Fruit fly (Drosophila melanogaster) whole organism, larva: ENCODE data around the gene CG31445.

ENCODE experiments used
- noc ChIP-seq: fragments of 200-800 bp; sonication (Bioruptor generic); optimal IDR thresholded peaks from 3 replicates; lab custom pipeline; 2019; ENCODE audit warnings: missing biosample characterization, mild to moderate bottlenecking, missing genetic modification characterization, moderate library complexity

The CG31445 gene

DNA sequence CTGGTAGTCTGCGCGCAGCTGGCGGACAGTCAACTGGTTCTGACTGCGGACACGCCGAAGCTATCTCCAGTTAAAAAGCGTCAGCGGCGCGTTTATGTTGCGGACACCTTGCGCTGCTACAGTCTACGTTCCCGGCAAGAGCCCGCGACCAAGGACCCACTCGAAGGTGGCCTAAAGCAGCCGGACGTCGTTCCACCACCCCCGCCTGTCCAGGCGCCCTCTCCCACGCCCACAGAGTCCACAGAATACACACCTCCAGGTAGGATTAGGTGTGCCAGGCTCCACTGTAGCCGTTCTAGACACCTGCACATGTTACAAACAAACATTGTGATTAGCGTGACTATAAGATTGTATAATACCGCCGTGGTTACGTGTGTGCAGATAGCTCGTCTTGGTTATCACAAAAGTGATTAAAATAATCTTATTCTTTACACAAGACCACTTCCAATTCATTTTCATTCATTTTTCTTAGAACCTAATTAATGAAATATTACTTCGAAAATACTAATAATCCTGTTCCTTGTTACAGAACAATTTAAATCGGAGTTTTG is 14.0 kb downstream of the CG31445 start:
- peak; percentile 18 for TF ChIP-seq noc (tag; lab: Kevin White, UChicago)

- no peak for TF ChIP-seq noc (tag; lab: Kevin White, UChicago)
These were observed 14.7 kb downstream of the CG31445 start for dm6 chr3R:29229958-29230357.

DNA sequence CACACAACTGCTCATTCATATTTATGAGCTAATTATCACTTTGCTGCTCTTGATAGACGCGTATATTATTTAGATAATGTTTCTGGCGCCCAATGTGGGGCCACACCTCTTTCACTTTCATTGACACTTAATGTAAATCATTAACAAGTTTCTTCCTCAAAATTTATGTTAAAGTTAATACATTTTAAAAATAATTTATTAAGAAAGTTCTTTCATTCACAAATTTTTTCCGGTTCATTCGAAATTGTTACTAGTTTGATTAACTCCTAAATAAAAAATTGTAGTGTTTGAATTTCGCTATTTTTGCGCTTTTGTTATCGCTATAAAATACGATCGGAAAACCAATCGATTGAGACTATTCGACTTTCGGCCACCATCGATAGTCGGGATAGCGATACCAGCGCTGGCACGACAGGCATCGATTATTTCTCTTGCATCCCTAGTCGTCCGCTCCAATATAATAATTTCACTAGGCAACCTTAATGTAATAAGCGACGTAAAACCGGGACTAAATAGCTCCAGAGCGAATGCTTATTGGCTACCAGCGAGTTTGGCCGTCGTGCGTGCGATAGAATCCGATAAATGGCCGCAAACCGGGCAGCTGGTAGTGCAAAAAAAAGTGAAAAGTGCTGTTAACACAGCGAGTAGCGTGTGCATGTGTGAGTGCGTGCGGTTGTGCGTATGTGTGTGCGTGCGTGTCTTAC is 15.7 kb downstream of the CG31445 start, which contains the start of gene Usp1:
Usp1 (plus strand) TSS at position 417 of the 704 bp plus-strand sequence.
- peak; percentile 3 for TF ChIP-seq noc (tag; lab: Kevin White, UChicago)

DNA sequence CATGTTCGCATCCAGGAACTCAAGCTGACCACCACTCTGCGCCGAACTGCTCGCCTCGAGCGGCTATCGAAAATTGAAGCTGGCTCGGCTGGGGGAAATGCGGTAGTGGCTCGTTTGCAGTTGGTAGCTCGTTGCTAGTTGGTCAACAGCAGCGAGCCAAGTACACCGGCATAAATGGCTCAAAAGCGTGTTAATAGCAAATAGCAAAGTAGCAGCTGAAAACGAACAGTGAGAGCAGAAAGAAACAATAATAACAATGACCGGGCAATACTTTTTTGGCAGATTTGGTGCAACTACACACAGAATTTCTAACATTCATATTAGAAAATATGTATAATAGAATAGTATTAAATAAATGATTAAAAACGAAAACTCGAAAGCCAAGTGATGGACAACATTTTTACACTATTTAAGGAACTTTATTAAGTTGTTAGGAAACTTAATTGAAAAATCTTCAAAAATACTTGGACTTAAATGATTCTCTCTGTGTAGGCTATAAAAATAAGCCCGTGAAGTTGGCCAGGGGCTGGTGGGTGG is 16.9 kb downstream of the CG31445 start, which contains the start of gene CG14507:
CG14507 (minus strand) TSS at position 51 of the 537 bp plus-strand sequence.
- no peak for TF ChIP-seq noc (tag; lab: Kevin White, UChicago)

DNA sequence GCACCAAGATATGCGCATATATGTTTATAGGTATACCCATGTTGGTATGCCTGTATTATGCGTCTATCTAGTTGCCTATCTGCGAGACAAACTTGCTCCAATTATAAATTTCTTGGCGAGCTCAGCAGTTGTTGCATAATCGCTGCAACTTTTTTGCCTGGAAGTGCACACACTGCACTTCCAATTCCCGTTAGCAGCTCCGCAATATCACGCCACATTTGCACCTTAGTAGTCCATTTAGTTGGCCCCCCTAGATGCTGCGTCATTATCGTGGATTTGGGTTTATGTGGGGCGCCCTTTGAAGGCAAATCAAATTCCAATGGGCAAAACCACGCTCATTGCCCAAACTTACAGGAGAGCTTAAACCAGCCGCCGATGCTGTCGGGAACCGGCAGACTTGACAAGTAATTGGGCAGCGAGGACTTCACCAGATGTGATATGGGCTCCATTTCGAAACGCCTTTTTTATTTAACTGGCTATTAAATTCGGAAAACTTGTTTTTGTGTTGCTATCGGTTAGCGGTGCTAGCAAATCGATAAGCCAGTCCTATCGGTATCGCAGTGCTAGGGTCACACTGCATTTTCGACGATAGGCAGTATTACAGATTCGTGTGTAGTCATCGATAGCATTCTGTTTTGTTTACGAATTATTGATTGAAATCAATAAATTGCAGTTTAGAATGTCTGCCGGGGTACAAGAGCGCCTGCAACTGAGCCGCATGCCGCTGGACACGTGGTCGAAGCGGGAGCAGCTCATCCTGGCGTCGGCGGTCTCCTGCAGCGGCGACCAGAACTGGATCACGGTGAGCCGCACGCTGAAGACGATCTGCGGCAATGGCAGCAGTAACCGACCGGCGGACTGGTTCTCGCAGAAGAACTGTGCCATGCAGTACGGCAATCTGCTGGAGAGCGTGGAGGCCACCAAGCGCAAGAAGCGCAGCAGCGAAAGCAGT is 21.5 kb downstream of the CG31445 start, which contains the start of the genes Cisd2 and Brd8:
Cisd2 (minus strand) TSS at position 538 of the 952 bp plus-strand sequence.
Brd8 (plus strand) TSS at position 595 of the 952 bp plus-strand sequence.
- TF ChIP-seq noc (tag; lab: Kevin White, UChicago), result no peak

dm6 chr3R:29221168-29221567 is 23.5 kb downstream of the CG31445 start:
- no peak for TF ChIP-seq noc (tag; lab: Kevin White, UChicago)

- TF ChIP-seq noc (tag; lab: Kevin White, UChicago), result no peak
These were observed 24.0 kb downstream of the CG31445 start for dm6 chr3R:29220585-29220984.

dm6 chr3R:29219948-29220347 is 24.7 kb downstream of the CG31445 start, which contains the start of gene eEF1gamma:
TSS of gene eEF1gamma (plus strand) at chr3R:29220172.
- peak; percentile 84 for TF ChIP-seq noc (tag; lab: Kevin White, UChicago)

DNA sequence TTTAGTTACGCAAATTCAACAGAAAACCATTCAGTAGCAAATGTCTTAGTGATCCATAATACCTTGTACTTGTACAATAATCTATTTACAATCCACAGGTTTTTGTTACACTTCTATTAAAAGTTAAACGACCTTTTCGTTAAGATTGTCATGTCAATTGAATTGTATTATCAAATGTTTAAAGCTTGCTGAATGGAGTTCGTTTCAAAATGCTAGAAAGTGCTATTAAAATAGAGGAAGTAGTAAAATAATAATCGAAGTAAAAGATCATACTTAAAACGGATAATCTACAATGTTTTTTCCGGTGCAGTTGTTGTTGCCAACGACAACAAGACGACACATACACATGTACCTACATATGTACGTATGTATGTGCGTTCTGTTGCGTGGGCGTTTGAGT is 26.6 kb downstream of the CG31445 start:
- TF ChIP-seq noc (tag; lab: Kevin White, UChicago), result no peak

dm6 chr3R:29217309-29217708 is 27.3 kb downstream of the CG31445 start:
- TF ChIP-seq noc (tag; lab: Kevin White, UChicago), result no peak

DNA sequence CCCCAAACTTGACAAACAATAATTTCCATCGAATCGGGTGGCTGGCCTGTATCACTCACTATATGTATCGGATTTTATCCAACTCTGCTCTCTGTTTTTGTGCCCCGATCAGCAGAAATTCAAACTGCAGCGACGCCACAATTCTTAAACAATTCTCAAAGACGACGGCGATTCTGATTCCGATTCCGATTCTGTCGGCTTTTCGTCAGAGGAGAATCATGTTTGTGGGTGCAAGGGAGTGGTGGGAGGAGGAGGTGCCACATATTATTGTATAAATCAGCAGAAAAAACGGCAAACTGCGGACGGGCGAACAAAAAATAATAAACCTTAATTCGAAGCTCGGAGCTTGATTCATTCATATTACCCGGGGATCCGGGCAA is 28.2 kb downstream of the CG31445 start:
- no peak for TF ChIP-seq noc (tag; lab: Kevin White, UChicago)

- no peak for TF ChIP-seq noc (tag; lab: Kevin White, UChicago)
These were observed 28.8 kb downstream of the CG31445 start for dm6 chr3R:29215652-29216483.

DNA sequence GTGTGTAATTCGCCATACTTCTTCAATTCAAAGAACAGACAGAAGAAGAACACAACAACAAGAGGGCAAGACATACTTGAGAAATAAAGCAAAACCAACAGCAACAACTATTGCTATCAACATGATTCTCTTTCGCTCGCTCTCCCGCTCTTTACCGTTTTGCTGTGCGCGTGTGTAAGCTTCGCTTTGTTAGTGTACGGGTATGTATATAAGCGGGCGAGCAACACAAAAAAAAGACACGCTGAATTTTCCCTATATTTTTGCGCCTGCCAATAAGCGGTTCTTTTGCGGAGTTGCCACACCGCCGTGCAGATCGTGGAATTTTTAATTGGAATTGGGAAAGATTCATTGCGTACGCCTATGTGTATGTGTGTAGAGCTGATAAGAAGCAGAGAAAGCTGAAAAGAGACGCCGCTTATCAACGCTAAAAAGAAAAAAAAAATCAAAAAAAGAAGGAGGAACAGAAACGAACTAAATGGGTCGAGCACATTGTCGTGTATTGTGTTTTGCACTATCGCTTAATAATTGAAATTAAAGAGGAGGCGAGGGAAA is 29.6 kb downstream of the CG31445 start:
- TF ChIP-seq noc (tag; lab: Kevin White, UChicago), result peak; percentile 19

- TF ChIP-seq noc (tag; lab: Kevin White, UChicago), result peak; percentile 99
These were observed 30.4 kb downstream of the CG31445 start for dm6 chr3R:29214262-29214661.
